Worm (Caenorhabditis elegans) whole organism, L1 larva: ENCODE data around the gene C15H9.2.

Experiments
- C04F5.9 ChIP-seq: sonication (generic microtip); optimal IDR thresholded peaks from 2 replicates; lab custom pipeline; 2016; ENCODE audit warnings: missing genetic modification characterization, missing compliant biosample characterization
- C34B4.2 ChIP-seq: sonication (generic microtip); optimal IDR thresholded peaks from 2 replicates; lab custom pipeline; 2017; ENCODE audit warnings: mild to moderate bottlenecking, missing genetic modification characterization, missing compliant biosample characterization
- F16B12.6 ChIP-seq: fragments of 150-350 bp; optimal IDR thresholded peaks from 2 replicates; lab custom pipeline; 2014; ENCODE audit warnings: missing biosample characterization, missing genetic modification characterization
- ceh-88 ChIP-seq: fragments of 200-800 bp; sonication (Bioruptor generic); IDR thresholded peaks from 2 replicates; pipeline ENCODE4 v1.3.6; 2022; ENCODE audit warnings: missing genetic modification characterization, missing compliant biosample characterization
- ceh-90 ChIP-seq: sonication (generic microtip); optimal IDR thresholded peaks from 2 replicates; lab custom pipeline; 2016; ENCODE audit warnings: missing genetic modification characterization, missing compliant biosample characterization
- ces-1 ChIP-seq: fragments of 150-350 bp; optimal IDR thresholded peaks from 2 replicates; lab custom pipeline; 2014; ENCODE audit warnings: missing biosample characterization, missing genetic modification reagents, missing genetic modification characterization
- efl-3 ChIP-seq: fragments of 200-800 bp; sonication (Bioruptor generic); optimal IDR thresholded peaks from 2 replicates; lab custom pipeline; 2018; ENCODE audit warnings: mild to moderate bottlenecking, missing genetic modification characterization, missing compliant biosample characterization
- elt-3 ChIP-seq, 6 experiments: fragments of 150-350 bp in 1 of 6; sonication (generic microtip); optimal IDR thresholded peaks; 2 replicates each; lab custom pipeline; 2017 to 2018; ENCODE audit warnings: missing biosample characterization in 6 of 6, missing genetic modification characterization in 6 of 6, inconsistent platforms in 1 of 6
- ets-5 ChIP-seq: fragments of 200-800 bp; sonication (Bioruptor generic); IDR thresholded peaks from 2 replicates; pipeline ENCODE4 v1.3.6; 2022; ENCODE audit warnings: missing genetic modification characterization, missing compliant biosample characterization
- fos-1 ChIP-seq: fragments of 150-350 bp; optimal IDR thresholded peaks from 2 replicates; lab custom pipeline; 2014; ENCODE audit warnings: missing biosample characterization, missing genetic modification characterization
- hlh-4 ChIP-seq: sonication (generic microtip); optimal IDR thresholded peaks from 2 replicates; lab custom pipeline; 2016; ENCODE audit warnings: mild to moderate bottlenecking, missing genetic modification characterization, missing compliant biosample characterization
- jun-1 ChIP-seq: fragments of 150-350 bp; optimal IDR thresholded peaks from 2 replicates; lab custom pipeline; 2014; ENCODE audit warnings: missing biosample characterization, missing genetic modification reagents, missing genetic modification characterization
- lin-15B ChIP-seq: fragments of 150-350 bp; sonication (generic microtip); optimal IDR thresholded peaks from 3 replicates; lab custom pipeline; 2014; ENCODE audit warnings: missing biosample characterization, missing genetic modification characterization
- lir-3 ChIP-seq: sonication (generic microtip); optimal IDR thresholded peaks from 2 replicates; lab custom pipeline; 2016; ENCODE audit warnings: mild to moderate bottlenecking, missing genetic modification characterization, moderate library complexity, missing compliant biosample characterization; ENCODE audit not compliant: poor library complexity
- lsy-2 ChIP-seq, 2 experiments: fragments of 150-350 bp; optimal IDR thresholded peaks; 2 replicates each; lab custom pipeline; 2014; ENCODE audit warnings: missing biosample characterization in 2 of 2, missing genetic modification characterization in 2 of 2
- mab-9 ChIP-seq: fragments of 200-800 bp; sonication (Bioruptor generic); IDR thresholded peaks from 2 replicates; pipeline ENCODE4 v1.3.6; 2022; ENCODE audit warnings: missing genetic modification reagents, missing genetic modification characterization, missing compliant biosample characterization
- mep-1 ChIP-seq: fragments of 150-350 bp; optimal IDR thresholded peaks from 2 replicates; lab custom pipeline; 2014; ENCODE audit warnings: missing biosample characterization, missing genetic modification characterization
- nhr-11 ChIP-seq: fragments of 150-350 bp; optimal IDR thresholded peaks from 2 replicates; lab custom pipeline; 2014; ENCODE audit warnings: missing biosample characterization, missing genetic modification characterization
- nhr-12 ChIP-seq: sonication (generic microtip); optimal IDR thresholded peaks from 2 replicates; lab custom pipeline; 2017; ENCODE audit warnings: missing biosample characterization, missing genetic modification characterization
- nhr-237 ChIP-seq: fragments of 150-350 bp; optimal IDR thresholded peaks from 2 replicates; lab custom pipeline; 2014; ENCODE audit warnings: missing biosample characterization, missing genetic modification characterization
- nhr-85 ChIP-seq: sonication (generic microtip); peaks from one replicate; lab custom pipeline; 2016; ENCODE audit warnings: missing genetic modification characterization, inconsistent platforms, missing compliant biosample characterization
- pag-3 ChIP-seq: sonication (generic microtip); optimal IDR thresholded peaks from 2 replicates; lab custom pipeline; 2017; ENCODE audit warnings: missing genetic modification characterization, mild to moderate bottlenecking, missing compliant biosample characterization, antibody characterized with exemption, borderline replicate concordance; ENCODE audit not compliant: insufficient read depth
- pax-3 ChIP-seq: fragments of 200-800 bp; sonication (Bioruptor generic); optimal IDR thresholded peaks from 2 replicates; lab custom pipeline; 2018; ENCODE audit warnings: mild to moderate bottlenecking, missing genetic modification characterization, moderate library complexity, missing compliant biosample characterization
- rnt-1 ChIP-seq: sonication (generic microtip); optimal IDR thresholded peaks from 2 replicates; lab custom pipeline; 2016; ENCODE audit warnings: mild to moderate bottlenecking, missing genetic modification characterization, moderate library complexity, missing compliant biosample characterization
- sptf-1 ChIP-seq: fragments of 150-350 bp; optimal IDR thresholded peaks from 2 replicates; lab custom pipeline; 2014; ENCODE audit warnings: missing biosample characterization, missing genetic modification characterization
- sup-37 ChIP-seq: fragments of 200-800 bp; sonication (Bioruptor generic); optimal IDR thresholded peaks from 2 replicates; lab custom pipeline; 2018; ENCODE audit warnings: mild to moderate bottlenecking, missing genetic modification characterization, missing compliant biosample characterization
- swsn-7 ChIP-seq: sonication (generic microtip); optimal IDR thresholded peaks from 2 replicates; lab custom pipeline; 2016; ENCODE audit warnings: missing genetic modification characterization, missing compliant biosample characterization
- tbx-2 ChIP-seq: sonication (generic microtip); optimal IDR thresholded peaks from 2 replicates; lab custom pipeline; 2016; ENCODE audit warnings: missing genetic modification characterization, missing compliant biosample characterization
- unc-30 ChIP-seq: sonication (generic microtip); optimal IDR thresholded peaks from 2 replicates; lab custom pipeline; 2017; ENCODE audit warnings: missing biosample characterization, missing genetic modification characterization
- unc-62 ChIP-seq: fragments of 150-350 bp; optimal IDR thresholded peaks from 2 replicates; lab custom pipeline; 2014; ENCODE audit warnings: missing biosample characterization, missing genetic modification reagents, missing genetic modification characterization
- unc-98 ChIP-seq: fragments of 200-800 bp; sonication (Bioruptor generic); IDR thresholded peaks from 2 replicates; pipeline ENCODE4 v1.3.6; 2022; ENCODE audit warnings: missing genetic modification characterization, missing compliant biosample characterization
- vab-15 ChIP-seq: sonication (generic microtip); optimal IDR thresholded peaks from 2 replicates; lab custom pipeline; 2017; ENCODE audit warnings: missing genotype, mild to moderate bottlenecking, missing genetic modification characterization, missing compliant biosample characterization
- zip-4 ChIP-seq: fragments of 200-800 bp; sonication (Bioruptor generic); optimal IDR thresholded peaks from 2 replicates; lab custom pipeline; 2018; ENCODE audit warnings: mild to moderate bottlenecking, missing genetic modification characterization, moderate library complexity, missing compliant biosample characterization
- ztf-11 ChIP-seq, 2 experiments: sonication (generic microtip); optimal IDR thresholded peaks; 2 replicates each; lab custom pipeline; 2016 to 2017; ENCODE audit warnings: missing genetic modification characterization in 2 of 2, missing biosample characterization in 1 of 2, missing compliant biosample characterization in 1 of 2

The C15H9.2 gene

ce11 chrX:6082660-6083059 lies 35.7 kb upstream of the C15H9.2 start, which contains the start of gene C45B2.3:
Gene C45B2.3 (plus strand): TSS chrX:6082960.
- TF ChIP-seq zip-4 (GFP tag; lab: Kevin White, UChicago) (no peak), tbx-2 (no peak), unc-98 (GFP tag; lab: Robert Waterston, UW) (no peak), swsn-7 (no peak), elt-3 (tag; optimal IDR thresholded peaks at IDR 0.05; lab: Kevin White, UChicago) (no peak), sup-37 (no peak), ces-1 (GFP tag; lab: Kevin White, UChicago) (no peak), jun-1 (no peak), unc-30 (tag; lab: Kevin White, UChicago) (no peak), F16B12.6 (no peak), nhr-12 (tag; lab: Kevin White, UChicago) (no peak), efl-3 (GFP tag; lab: Kevin White, UChicago) (no peak), lir-3 (tag; lab: Kevin White, UChicago) (no peak), mab-9 (no peak), vab-15 (no peak), unc-62 (GFP tag; lab: Kevin White, UChicago) (no peak)

ce11 chrX:6084439-6084838 lies 33.9 kb upstream of the C15H9.2 start, which contains the start of gene C45B2.2:
Gene C45B2.2 (plus strand): TSS chrX:6084739.
- TF ChIP-seq rnt-1 (tag; lab: Kevin White, UChicago) = no peak
- no peak for TF ChIP-seq zip-4 (GFP tag; lab: Kevin White, UChicago)
- TF ChIP-seq C04F5.9 (tag; lab: Kevin White, UChicago) = no peak
- TF ChIP-seq nhr-237 (tag; lab: Kevin White, UChicago) = no peak
- TF ChIP-seq pax-3 (tag; lab: Kevin White, UChicago) = no peak
- no peak for TF ChIP-seq ets-5 (GFP tag; lab: Robert Waterston, UW)
- no peak for TF ChIP-seq ceh-88 (GFP tag; lab: Robert Waterston, UW)
- TF ChIP-seq sptf-1 (tag; lab: Kevin White, UChicago) = no peak

- TF ChIP-seq lsy-2 (tag; optimal IDR thresholded peaks at IDR 0.05; lab: Kevin White, UChicago) (no peak), mep-1 (tag; lab: Kevin White, UChicago) (no peak), pax-3 (tag; lab: Kevin White, UChicago) (no peak), ceh-88 (GFP tag; lab: Robert Waterston, UW) (no peak)
Observed at ce11 chrX:6085824-6086223, 32.5 kb upstream of the C15H9.2 start, which contains the start of gene C45B2.1. Gene C45B2.1 (plus strand): TSS chrX:6086124.

ce11 chrX:6087676-6088075 lies 30.6 kb upstream of the C15H9.2 start, which contains the start of gene C45B2.8:
Gene C45B2.8 (plus strand): TSS chrX:6087976.
- TF ChIP-seq pag-3 (tag; lab: Kevin White, UChicago) (no peak), C34B4.2 (tag; lab: Kevin White, UChicago) (no peak), tbx-2 (no peak), lin-15B (tag; lab: Kevin White, UChicago) (no peak), nhr-237 (tag; lab: Kevin White, UChicago) (no peak), fos-1 (tag; lab: Kevin White, UChicago) (no peak), rnt-1 (tag; lab: Kevin White, UChicago) (no peak), ceh-90 (tag; lab: Kevin White, UChicago) (no peak), nhr-11 (tag; lab: Kevin White, UChicago) (no peak), ztf-11 (tag; optimal IDR thresholded peaks at IDR 0.05; lab: Kevin White, UChicago) (no peak), ces-1 (GFP tag; lab: Kevin White, UChicago) (no peak), nhr-85 (tag; lab: Kevin White, UChicago) (no peak), hlh-4 (tag; lab: Kevin White, UChicago) (no peak), ets-5 (GFP tag; lab: Robert Waterston, UW) (no peak), swsn-7 (no peak), zip-4 (GFP tag; lab: Kevin White, UChicago) (no peak)
